Worm (Caenorhabditis elegans): ENCODE measurements around the gene Y34B4A.10.
A peak's percentile ranks its signal among the peaks of the same experiment; 100 is the strongest.

- no peak for TF ChIP-seq nhr-28 (tag; optimal IDR thresholded peaks at IDR 0.05)
- TF ChIP-seq ztf-4 (tag; optimal IDR thresholded peaks at IDR 0.05), result no peak
- no peak for TF ChIP-seq snpc-4 (tag; optimal IDR thresholded peaks at IDR 0.05)
- peak; percentile 72 for TF ChIP-seq lin-39 (tag; optimal IDR thresholded peaks at IDR 0.05)
- no peak for TF ChIP-seq ceh-9 (tag; optimal IDR thresholded peaks at IDR 0.05)
These were observed 39.2 kb upstream of the Y34B4A.10 start for ce11 chrX:5210524-5210923.
